Worm (Caenorhabditis elegans) whole organism, L3 larva: Measurements from ENCODE around the gene T02H6.7.

ENCODE experiments used
- aly-2 ChIP-seq: fragments of 150-350 bp; optimal IDR thresholded peaks from 2 replicates; lab custom pipeline; 2014; ENCODE audit warnings: missing biosample characterization, missing genetic modification characterization
- ama-1 ChIP-seq: fragments of 150-350 bp; optimal IDR thresholded peaks from 2 replicates; lab custom pipeline; 2018
- ceh-16 ChIP-seq: sonication (generic microtip); optimal IDR thresholded peaks from 2 replicates; lab custom pipeline; 2017; ENCODE audit warnings: missing biosample characterization, missing genetic modification characterization
- ceh-28 ChIP-seq: fragments of 150-350 bp; optimal IDR thresholded peaks from 2 replicates; lab custom pipeline; 2014; ENCODE audit warnings: missing biosample characterization, missing genetic modification reagents, missing genetic modification characterization
- ceh-82 ChIP-seq: fragments of 150-350 bp; optimal IDR thresholded peaks from 2 replicates; lab custom pipeline; 2014; ENCODE audit warnings: missing biosample characterization, missing genetic modification characterization
- daf-12 ChIP-seq: fragments of 150-350 bp; optimal IDR thresholded peaks from 2 replicates; lab custom pipeline; 2014; ENCODE audit warnings: missing biosample characterization, missing genetic modification reagents, missing genetic modification characterization
- egl-27 ChIP-seq: sonication (generic microtip); optimal IDR thresholded peaks from 4 replicates; lab custom pipeline; 2017; ENCODE audit warnings: missing biosample characterization, missing genetic modification reagents, missing genetic modification characterization
- egl-5 ChIP-seq: fragments of 150-350 bp; optimal IDR thresholded peaks from 2 replicates; lab custom pipeline; 2017; ENCODE audit warnings: missing biosample characterization, missing genetic modification reagents, missing genetic modification characterization, inconsistent platforms
- elt-3 ChIP-seq, 3 experiments: fragments of 150-350 bp in 1 of 3; sonication (generic microtip) in 2 of 3; optimal IDR thresholded peaks; 2 replicates in 2 of 3; 4 replicates in 1 of 3; lab custom pipeline; 2014 to 2017; ENCODE audit warnings: missing biosample characterization in 3 of 3, missing genetic modification characterization in 3 of 3
- fkh-10 ChIP-seq: sonication (generic microtip); optimal IDR thresholded peaks from 2 replicates; lab custom pipeline; 2017; ENCODE audit warnings: missing biosample characterization, missing genetic modification reagents, missing genetic modification characterization
- fkh-2 ChIP-seq: fragments of 150-350 bp; optimal IDR thresholded peaks from 2 replicates; lab custom pipeline; 2014; ENCODE audit warnings: missing biosample characterization, missing genetic modification reagents, missing genetic modification characterization
- fos-1 ChIP-seq: fragments of 150-350 bp; optimal IDR thresholded peaks from 2 replicates; lab custom pipeline; 2014; ENCODE audit warnings: missing biosample characterization, missing genetic modification characterization
- jun-1 ChIP-seq: fragments of 150-350 bp; optimal IDR thresholded peaks from 2 replicates; lab custom pipeline; 2014; ENCODE audit warnings: missing biosample characterization, missing genetic modification reagents, missing genetic modification characterization
- lin-15B ChIP-seq: fragments of 150-350 bp; optimal IDR thresholded peaks from 2 replicates; lab custom pipeline; 2014; ENCODE audit warnings: missing biosample characterization, missing genetic modification characterization
- lin-39 ChIP-seq: fragments of 150-350 bp; optimal IDR thresholded peaks from 2 replicates; lab custom pipeline; 2018; ENCODE audit warnings: missing biosample characterization, missing genetic modification reagents, missing genetic modification characterization
- lsy-12 ChIP-seq: sonication (generic microtip); optimal IDR thresholded peaks from 2 replicates; lab custom pipeline; 2016; ENCODE audit warnings: mild to moderate bottlenecking, missing genetic modification characterization, missing compliant biosample characterization
- nfya-1 ChIP-seq: sonication (generic microtip); optimal IDR thresholded peaks from 2 replicates; lab custom pipeline; 2017; ENCODE audit warnings: missing genetic modification characterization, mild to moderate bottlenecking, missing compliant biosample characterization, antibody characterized with exemption, moderate library complexity; ENCODE audit not compliant: insufficient read depth
- nhr-12 ChIP-seq: fragments of 150-350 bp; optimal IDR thresholded peaks from 2 replicates; lab custom pipeline; 2014; ENCODE audit warnings: missing biosample characterization, missing genetic modification characterization
- nhr-23 ChIP-seq: fragments of 150-350 bp; optimal IDR thresholded peaks from 2 replicates; lab custom pipeline; 2014; ENCODE audit warnings: missing biosample characterization, missing genetic modification reagents, missing genetic modification characterization
- nhr-237 ChIP-seq: fragments of 150-350 bp; optimal IDR thresholded peaks from 2 replicates; lab custom pipeline; 2014; ENCODE audit warnings: missing biosample characterization, missing genetic modification characterization
- nhr-25 ChIP-seq: sonication (generic microtip); optimal IDR thresholded peaks from 2 replicates; lab custom pipeline; 2017; ENCODE audit warnings: missing biosample characterization, missing genetic modification characterization
- nhr-43 ChIP-seq: sonication (generic microtip); optimal IDR thresholded peaks from 2 replicates; lab custom pipeline; 2016; ENCODE audit warnings: mild to moderate bottlenecking, missing genetic modification characterization, missing compliant biosample characterization; ENCODE audit not compliant: poor library complexity, severe bottlenecking
- nhr-67 ChIP-seq: fragments of 150-350 bp; optimal IDR thresholded peaks from 2 replicates; lab custom pipeline; 2014; ENCODE audit warnings: missing biosample characterization, missing genetic modification characterization
- nhr-77 ChIP-seq: fragments of 150-350 bp; optimal IDR thresholded peaks from 2 replicates; lab custom pipeline; 2014; ENCODE audit warnings: missing biosample characterization, missing genetic modification characterization
- pqm-1 ChIP-seq: fragments of 150-350 bp; optimal IDR thresholded peaks from 2 replicates; lab custom pipeline; 2017; ENCODE audit warnings: missing biosample characterization, missing genetic modification characterization, inconsistent platforms
- unc-62 ChIP-seq: fragments of 150-350 bp; sonication (generic microtip); optimal IDR thresholded peaks from 4 replicates; lab custom pipeline; 2014; ENCODE audit warnings: missing biosample characterization, missing genetic modification reagents, missing genetic modification characterization
- zag-1 ChIP-seq: fragments of 150-350 bp; optimal IDR thresholded peaks from 2 replicates; lab custom pipeline; 2014; ENCODE audit warnings: missing biosample characterization, missing genetic modification characterization
- ztf-11 ChIP-seq: fragments of 150-350 bp; optimal IDR thresholded peaks from 2 replicates; lab custom pipeline; 2014; ENCODE audit warnings: missing biosample characterization, missing genetic modification characterization

T02H6.7 gene

ce11 chrII:682326-682725, at the start of gene T02H6.7:
T02H6.7 (plus strand) TSS chrII:682626.
- TF ChIP-seq egl-5 = no peak
- no peak for TF ChIP-seq egl-27
- TF ChIP-seq ceh-28 = no peak

DNA sequence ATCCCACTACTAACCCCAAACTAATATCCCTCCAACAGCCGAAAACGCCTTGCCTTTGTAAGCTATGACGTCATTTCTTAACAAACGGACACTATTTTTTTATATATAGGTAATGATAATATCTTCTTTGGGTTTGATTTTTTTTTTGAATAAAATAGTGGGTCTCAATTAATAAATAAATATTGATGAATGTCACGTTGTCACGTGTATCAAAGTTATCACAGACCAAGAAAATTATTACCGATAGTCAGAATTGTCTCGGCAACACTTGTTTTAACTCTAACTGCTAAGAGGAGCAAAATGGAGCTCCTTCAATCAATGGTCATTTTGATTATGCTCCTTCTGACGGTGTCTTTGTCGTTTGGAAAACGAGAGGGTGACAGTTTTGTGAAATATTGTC, 48.4 kb upstream of the T02H6.7 start, which contains the start of gene T04B8.1:
T04B8.1 (plus strand) TSS at position 301 of the 400 bp plus-strand sequence.
- TF ChIP-seq nhr-237 (tag; lab: Kevin White, UChicago) (no peak), ceh-82 (tag; lab: Kevin White, UChicago) (no peak)

- TF ChIP-seq nfya-1 (tag; lab: Kevin White, UChicago) (peak; percentile 26), nhr-25 (tag; lab: Kevin White, UChicago) (no peak)
- TF ChIP-seq, all 47 proteins: peak for 1
Observed at ce11 chrII:639467-639866, 43.0 kb upstream of the T02H6.7 start, which contains the start of gene K07E8.6. K07E8.6 (minus strand) TSS chrII:639567.

DNA sequence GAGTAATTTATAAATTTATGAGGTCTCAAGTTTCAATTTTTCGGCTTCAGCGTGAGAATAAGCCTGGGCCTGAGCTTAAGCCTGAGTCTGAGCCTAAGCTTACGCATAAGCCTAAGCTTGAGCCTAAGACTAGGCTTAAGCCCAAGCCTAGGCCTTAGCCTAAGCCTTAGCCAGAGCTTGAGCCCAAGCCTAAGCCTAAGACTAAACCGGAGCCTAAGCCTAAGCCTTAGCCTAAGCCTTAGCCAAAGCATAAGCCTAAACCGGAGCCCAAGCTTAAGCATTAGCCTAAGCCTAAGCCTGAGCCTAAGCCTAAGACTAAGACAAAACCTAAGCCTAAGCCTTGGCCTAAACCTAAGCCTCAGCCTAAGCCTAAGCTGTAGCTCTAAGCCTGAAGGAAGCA, 38.7 kb upstream of the T02H6.7 start:
- TF ChIP-seq lsy-12 (tag; lab: Kevin White, UChicago) (no peak), lin-15B (tag; lab: Kevin White, UChicago) (no peak), ama-1 (lab: Kevin White, UChicago) (no peak), nhr-23 (tag; lab: Kevin White, UChicago) (no peak)
- TF ChIP-seq, all 47 proteins: peak for 0

DNA sequence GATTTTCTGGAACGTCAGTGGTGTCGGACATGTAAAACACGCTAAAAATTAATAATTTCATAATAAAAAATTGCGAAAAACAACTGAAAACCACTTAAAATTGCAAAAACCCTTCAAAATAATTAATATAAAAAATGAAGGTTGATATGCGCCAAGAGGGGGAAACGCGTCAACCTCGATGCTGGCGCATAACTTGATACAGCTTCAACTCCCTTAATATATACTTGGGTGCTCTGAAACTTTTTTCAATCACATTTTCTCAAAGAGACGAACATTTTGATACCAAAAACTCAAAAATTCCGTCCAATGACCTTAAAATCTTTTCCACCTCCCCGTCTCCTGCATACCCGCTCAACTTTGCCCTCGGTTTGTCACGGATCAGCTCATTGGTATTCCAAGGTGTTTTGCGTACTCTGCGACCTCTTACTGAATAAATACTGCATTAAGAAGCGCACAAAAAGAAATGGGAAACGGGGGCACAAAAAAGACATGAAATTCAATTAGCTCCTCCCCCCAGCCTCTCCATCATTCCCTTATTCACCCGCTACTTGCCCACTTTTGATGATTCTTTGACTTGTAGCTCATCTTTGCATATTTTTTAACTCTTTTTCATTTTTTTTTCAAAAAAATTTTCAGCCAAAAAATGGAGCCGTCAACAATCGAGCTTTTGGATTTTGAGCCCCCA, 32.0 kb upstream of the T02H6.7 start, which contains the start of the genes K07E8.7 and frpr-14:
K07E8.7 (minus strand) TSS at position 47 of the 685 bp plus-strand sequence.
frpr-14 (plus strand) TSS at position 635 of the 685 bp plus-strand sequence.
- TF ChIP-seq ceh-82 (tag; lab: Kevin White, UChicago) (no peak), nfya-1 (tag; lab: Kevin White, UChicago) (peak; percentile 39)

ce11 chrII:651324-651723, 31.1 kb upstream of the T02H6.7 start:
- no peak for TF ChIP-seq egl-5
- no peak for TF ChIP-seq nhr-77 (tag; lab: Kevin White, UChicago)
- no peak for TF ChIP-seq fkh-10 (GFP tag; lab: Kevin White, UChicago)
- no peak for TF ChIP-seq unc-62
- TF ChIP-seq zag-1 (tag; lab: Kevin White, UChicago) = no peak
- no peak for TF ChIP-seq jun-1
- TF ChIP-seq lin-39 = no peak
- no peak for TF ChIP-seq pqm-1 (tag; lab: Kevin White, UChicago)
- no peak for TF ChIP-seq nhr-67 (tag; lab: Kevin White, UChicago)
- TF ChIP-seq fkh-2 = no peak
- no peak for TF ChIP-seq nhr-23 (tag; lab: Kevin White, UChicago)
- TF ChIP-seq nhr-25 (tag; lab: Kevin White, UChicago) = no peak
- no peak for TF ChIP-seq fos-1 (tag; lab: Kevin White, UChicago)
- TF ChIP-seq ceh-16 = no peak
- TF ChIP-seq nhr-237 (tag; lab: Kevin White, UChicago) = no peak
- no peak for TF ChIP-seq nhr-43 (tag; lab: Kevin White, UChicago)

- TF ChIP-seq lsy-12 (tag; lab: Kevin White, UChicago) (no peak), zag-1 (tag; lab: Kevin White, UChicago) (no peak), ceh-16 (no peak), aly-2 (tag; lab: Kevin White, UChicago) (no peak), elt-3 (tag; optimal IDR thresholded peaks at IDR 0.05; lab: Kevin White, UChicago) (no peak), nhr-67 (tag; lab: Kevin White, UChicago) (no peak), nhr-12 (tag; lab: Kevin White, UChicago) (no peak), ztf-11 (tag; lab: Kevin White, UChicago) (no peak), daf-12 (tag; lab: Kevin White, UChicago) (no peak)
Observed at ce11 chrII:658369-658768, 24.1 kb upstream of the T02H6.7 start, which contains the start of gene sdz-24. sdz-24 (plus strand) TSS chrII:658669.
